Worm (Caenorhabditis elegans): ENCODE data around the gene srz-97.

The srz-97 gene

DNA sequence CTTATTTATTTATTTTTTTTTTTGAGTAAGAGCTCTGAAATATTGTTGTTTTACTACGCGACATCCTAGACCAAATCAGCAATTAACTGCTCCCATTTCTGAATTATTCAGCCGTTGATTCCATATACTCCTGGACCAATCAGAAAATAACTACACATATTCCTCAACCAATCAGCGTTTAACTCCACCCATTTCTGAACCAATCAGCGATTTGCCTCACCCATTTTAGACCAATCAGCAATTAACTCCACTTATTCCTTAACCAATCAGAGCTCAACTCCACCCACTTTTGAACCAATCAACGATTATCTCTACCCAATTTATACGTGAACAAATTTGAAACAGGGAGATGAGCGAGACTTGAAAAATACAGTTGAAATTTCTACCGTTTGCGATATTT, 25.6 kb upstream of the srz-97 start:
- TF ChIP-seq nhr-77 (tag; optimal IDR thresholded peaks at IDR 0.05) = no peak
- TF ChIP-seq lin-39 (tag; optimal IDR thresholded peaks at IDR 0.05) = no peak
- no peak for TF ChIP-seq nhr-25 (tag; optimal IDR thresholded peaks at IDR 0.05)
- TF ChIP-seq zag-1 (tag; optimal IDR thresholded peaks at IDR 0.05) = no peak
- TF ChIP-seq R02D3.7 (tag; optimal IDR thresholded peaks at IDR 0.05) = no peak
- TF ChIP-seq ceh-16 (tag; optimal IDR thresholded peaks at IDR 0.05) = no peak
- TF ChIP-seq blmp-1 (tag; optimal IDR thresholded peaks at IDR 0.05; ENCODE audit: insufficient read depth) = no peak
- TF ChIP-seq sem-4 (tag; optimal IDR thresholded peaks at IDR 0.05) = no peak
- TF ChIP-seq nhr-21 (tag; optimal IDR thresholded peaks at IDR 0.05) = no peak
- no peak for TF ChIP-seq ZK546.5 (tag; optimal IDR thresholded peaks at IDR 0.05)
- TF ChIP-seq C34F6.9 (tag; optimal IDR thresholded peaks at IDR 0.05) = no peak
- no peak for TF ChIP-seq unc-55 (GFP tag; optimal IDR thresholded peaks at IDR 0.05)
- no peak for TF ChIP-seq sma-9 (GFP tag; optimal IDR thresholded peaks at IDR 0.05)
- TF ChIP-seq sma-9 (tag; optimal IDR thresholded peaks at IDR 0.05) = no peak

DNA sequence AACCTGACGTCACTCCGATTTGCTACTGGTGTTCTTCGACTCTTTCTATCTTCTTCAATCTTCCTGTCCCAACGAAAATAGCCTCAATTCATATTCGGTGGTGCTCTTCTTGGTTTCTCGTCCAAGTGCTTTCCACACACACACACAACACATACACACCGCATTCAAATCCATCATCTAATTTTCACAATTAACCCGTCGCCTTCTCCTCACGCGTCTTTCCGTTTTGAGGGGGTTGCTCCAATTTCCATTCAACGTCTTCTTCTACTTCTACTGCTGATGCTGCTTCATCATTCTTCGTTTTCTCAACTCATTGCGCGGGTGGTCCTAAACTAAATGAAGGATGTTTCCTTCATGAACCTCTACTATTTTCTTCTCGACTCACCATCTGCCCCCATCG, 23.1 kb upstream of the srz-97 start:
- TF ChIP-seq peb-1 (tag; optimal IDR thresholded peaks at IDR 0.05) (no peak), ceh-82 (tag; optimal IDR thresholded peaks at IDR 0.05) (no peak), nhr-23 (tag; optimal IDR thresholded peaks at IDR 0.05) (no peak)

DNA sequence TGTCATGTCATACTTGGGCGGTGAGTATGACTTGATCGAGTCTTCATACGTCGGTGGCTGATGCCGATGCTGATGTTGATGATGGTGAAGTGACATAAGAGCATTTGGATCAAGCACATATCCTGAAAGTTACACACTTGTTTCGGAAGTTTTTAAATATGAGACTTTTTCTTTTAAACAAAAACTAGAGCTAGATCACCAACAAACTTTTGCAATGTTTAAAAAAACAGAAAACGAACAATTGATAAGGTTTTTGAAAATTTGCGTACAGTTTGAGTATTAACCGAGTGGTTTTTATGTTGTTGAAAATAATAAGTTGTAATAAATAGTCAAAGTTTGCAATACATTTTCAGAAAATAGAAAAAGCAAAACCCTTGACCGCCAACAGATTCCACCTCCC, 16.5 kb upstream of the srz-97 start, which contains the start of gene R02D5.4:
Gene R02D5.4, minus strand, starts transcription at position 101 of the 400 bp plus-strand sequence.
- TF ChIP-seq crh-2 (tag; optimal IDR thresholded peaks at IDR 0.05) (no peak), elt-1 (tag; optimal IDR thresholded peaks at IDR 0.05) (no peak), fos-1 (tag; optimal IDR thresholded peaks at IDR 0.05) (no peak)

DNA sequence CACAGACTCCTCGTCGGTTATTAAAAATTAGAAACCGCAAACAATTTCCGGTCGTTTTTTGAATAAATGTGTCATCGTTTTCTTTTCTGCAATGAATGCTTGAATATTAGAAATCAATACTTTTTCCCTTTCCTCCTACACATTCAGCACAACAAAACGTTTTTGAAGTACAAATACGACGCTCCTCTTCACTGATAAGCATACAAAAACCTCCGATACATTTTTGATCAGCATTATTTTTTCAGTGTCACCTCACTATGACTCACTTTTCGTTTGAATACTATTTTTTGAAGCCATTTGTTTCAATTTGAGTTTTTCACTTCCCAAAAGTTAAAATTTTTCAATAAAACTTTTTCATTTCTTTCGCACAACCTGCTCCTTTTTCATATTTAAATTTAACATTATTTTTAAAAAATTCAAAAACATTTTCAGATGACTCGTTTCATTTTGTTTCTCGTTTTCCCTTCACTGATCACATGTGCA, 14.7 kb upstream of the srz-97 start, which contains the start of gene R02D5.3:
Gene R02D5.3, plus strand, starts transcription at position 433 of the 483 bp plus-strand sequence.
- TF ChIP-seq fos-1 (tag; optimal IDR thresholded peaks at IDR 0.05) (peak; percentile 96), mdl-1 (tag; optimal IDR thresholded peaks at IDR 0.05) (no peak), skn-1 (tag; optimal IDR thresholded peaks at IDR 0.05) (peak; percentile 61)

DNA sequence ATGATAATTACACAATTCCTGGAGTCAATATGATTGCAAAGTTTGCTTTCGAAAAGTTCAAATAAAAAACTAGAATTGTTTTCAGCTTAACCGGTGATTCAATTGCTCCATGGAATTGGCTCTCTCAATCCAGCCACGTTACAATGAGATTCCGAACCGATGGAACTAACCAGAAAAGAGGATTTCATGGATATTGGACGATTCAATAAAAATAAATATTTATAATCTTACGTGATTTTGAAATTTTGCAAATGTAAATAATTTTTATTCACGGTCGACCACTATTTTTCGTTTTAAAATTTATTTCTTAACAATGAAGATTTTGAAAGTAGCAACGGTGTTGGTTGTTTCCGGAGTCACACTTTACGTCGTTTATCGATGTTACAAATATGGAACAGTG, 13.9 kb upstream of the srz-97 start, which contains the start of gene R02D5.10:
Gene R02D5.10, plus strand, starts transcription at position 301 of the 400 bp plus-strand sequence.
- TF ChIP-seq nhr-25 (tag; optimal IDR thresholded peaks at IDR 0.05) (no peak), C34F6.9 (tag; optimal IDR thresholded peaks at IDR 0.05) (no peak), unc-62 (GFP tag; optimal IDR thresholded peaks at IDR 0.05) (no peak), nhr-237 (tag; optimal IDR thresholded peaks at IDR 0.05) (no peak), mab-5 (tag; optimal IDR thresholded peaks at IDR 0.05) (no peak), nhr-77 (tag; optimal IDR thresholded peaks at IDR 0.05) (no peak), zag-1 (tag; optimal IDR thresholded peaks at IDR 0.05) (no peak), lin-39 (tag; optimal IDR thresholded peaks at IDR 0.05) (no peak), nhr-10 (tag; optimal IDR thresholded peaks at IDR 0.05) (no peak), elt-1 (tag; optimal IDR thresholded peaks at IDR 0.05) (no peak), mbf-1 (tag; optimal IDR thresholded peaks at IDR 0.05) (no peak), mdl-1 (tag; optimal IDR thresholded peaks at IDR 0.05) (no peak), egl-27 (tag; optimal IDR thresholded peaks at IDR 0.05) (no peak), ama-1 (optimal IDR thresholded peaks at IDR 0.05) (no peak), gmeb-1 (tag; optimal IDR thresholded peaks at IDR 0.05) (no peak), aly-2 (tag; optimal IDR thresholded peaks at IDR 0.05) (no peak), nhr-23 (tag; optimal IDR thresholded peaks at IDR 0.05) (no peak)

DNA sequence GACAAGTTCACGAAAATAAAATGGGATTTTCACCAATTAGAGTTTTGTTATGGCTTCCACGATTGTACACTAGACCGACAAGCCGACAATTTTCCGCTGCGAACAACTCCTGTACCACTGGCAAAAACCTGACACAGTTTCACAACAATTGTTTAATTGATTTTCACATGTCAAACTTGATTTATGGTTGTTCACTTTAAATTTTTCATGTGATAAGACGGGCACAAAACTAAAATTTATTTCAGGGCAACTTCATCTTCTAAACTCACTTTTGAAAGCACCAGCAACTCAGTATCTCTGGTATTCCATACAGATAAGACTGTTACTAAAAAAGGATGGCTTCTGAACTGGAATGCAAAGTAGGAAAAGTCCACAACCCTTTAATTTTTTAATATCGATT, 13.4 kb upstream of the srz-97 start, which contains the start of gene R02D5.7:
Gene R02D5.7, minus strand, starts transcription at position 101 of the 400 bp plus-strand sequence.
- TF ChIP-seq elt-1 (tag; optimal IDR thresholded peaks at IDR 0.05) (no peak), nhr-25 (tag; optimal IDR thresholded peaks at IDR 0.05) (no peak), nhr-12 (tag; optimal IDR thresholded peaks at IDR 0.05) (no peak), sem-4 (tag; optimal IDR thresholded peaks at IDR 0.05) (no peak), ZK546.5 (tag; optimal IDR thresholded peaks at IDR 0.05) (no peak)

Measured in whole organism, L2 larva.